Worm (Caenorhabditis elegans) whole organism, early embryonic: ENCODE results near the gene F44E5.2.

Experiments
- ceh-36 ChIP-seq: sonication (generic microtip); optimal IDR thresholded peaks from 2 replicates; lab custom pipeline; 2016; ENCODE audit warnings: missing genetic modification characterization, inconsistent platforms, missing compliant biosample characterization
- hmg-4 ChIP-seq: fragments of 200-800 bp; sonication (Bioruptor generic); optimal IDR thresholded peaks from 2 replicates; lab custom pipeline; 2018; ENCODE audit warnings: mild to moderate bottlenecking, missing genetic modification characterization, missing compliant biosample characterization
- scrt-1 ChIP-seq: fragments of 200-800 bp; sonication (Bioruptor generic); IDR thresholded peaks from 2 replicates; pipeline ENCODE4 v1.3.6; 2022; ENCODE audit warnings: missing genetic modification characterization, missing compliant biosample characterization
- tbx-37 ChIP-seq: fragments of 200-800 bp; sonication (Bioruptor generic); conservative IDR thresholded peaks from 2 replicates; pipeline ENCODE4 v1.3.6; 2022; ENCODE audit warnings: missing genetic modification reagents, missing genetic modification characterization, missing compliant biosample characterization

DNA sequence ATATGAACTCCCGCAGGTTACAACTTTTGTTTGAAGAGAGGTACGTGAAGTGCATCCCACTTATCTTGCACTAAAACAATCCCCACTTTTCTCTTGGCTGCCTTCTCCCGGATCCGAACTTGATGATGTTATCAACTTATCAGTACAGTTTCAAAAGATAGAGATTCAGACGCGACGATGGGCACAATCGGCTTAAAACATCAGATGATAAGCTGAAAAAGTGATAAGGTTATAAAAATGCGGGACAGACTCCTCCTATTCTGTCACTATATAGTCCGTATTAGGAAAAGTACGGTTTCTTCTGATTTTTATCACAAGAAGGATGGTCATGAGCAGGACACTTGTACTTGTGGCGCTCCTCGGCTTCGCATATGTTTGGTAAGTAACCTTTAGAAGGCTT, 27.4 kb upstream of the F44E5.2 start, which contains the start of gene ctsa-1.2:
- TF ChIP-seq hmg-4 (no peak), tbx-37 (GFP tag; lab: Robert Waterston, UW) (no peak), ceh-36 (tag; lab: Kevin White, UChicago) (no peak), scrt-1 (no peak)
